Fruit fly (Drosophila melanogaster): ENCODE results near the gene CG17666.

Gene CG17666

DNA sequence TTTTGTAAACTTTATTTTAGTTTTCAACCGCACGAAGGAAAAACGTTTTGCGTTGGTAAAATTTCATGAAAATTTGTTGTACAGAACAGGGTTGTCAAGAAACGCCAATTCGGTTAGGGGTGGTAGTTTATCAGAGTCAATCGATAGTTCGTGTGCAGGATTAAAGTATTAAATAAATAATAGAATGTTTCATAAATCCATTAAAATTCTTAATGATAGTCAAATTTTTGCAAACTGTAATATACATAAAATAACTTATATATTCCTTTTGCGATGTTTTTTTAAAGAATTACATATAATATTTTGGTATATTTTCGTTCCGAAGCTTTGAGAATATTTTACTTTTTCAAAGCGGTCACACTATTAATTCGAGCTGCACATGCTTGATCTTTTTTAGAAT lies 32.8 kb downstream of the CG17666 start, which contains the start of the genes Sf3a2 and CG42588:
Gene Sf3a2 (minus strand): TSS at position 113 of the 400 bp plus-strand sequence.
Gene CG42588 (plus strand): TSS at position 348 of the 400 bp plus-strand sequence.
- no peak for TF ChIP-seq Hr96 (GFP tag; optimal IDR thresholded peaks at IDR 0.05)
- TF ChIP-seq CG33017 (tag; optimal IDR thresholded peaks at IDR 0.05): no peak
- peak; percentile 17 for TF ChIP-seq ovo (GFP tag; optimal IDR thresholded peaks at IDR 0.05)
- no peak for TF ChIP-seq Clk (GFP tag; optimal IDR thresholded peaks at IDR 0.05)
- peak; percentile 65 for TF ChIP-seq toe (GFP tag; optimal IDR thresholded peaks at IDR 0.05)
- TF ChIP-seq cnc (optimal IDR thresholded peaks at IDR 0.05): no peak
- TF ChIP-seq CG5204 (GFP tag; optimal IDR thresholded peaks at IDR 0.05): no peak
- peak; percentile 25 for TF ChIP-seq pad (GFP tag; optimal IDR thresholded peaks at IDR 0.05)
- peak; percentile 52 for TF ChIP-seq CG7101 (tag; optimal IDR thresholded peaks at IDR 0.05)
- TF ChIP-seq Mnt (GFP tag; optimal IDR thresholded peaks at IDR 0.05): peak; percentile 75
- peak; percentile 32 for TF ChIP-seq tj (GFP tag; optimal IDR thresholded peaks at IDR 0.05)
- peak; percentile 66 for TF ChIP-seq CG1620 (GFP tag; optimal IDR thresholded peaks at IDR 0.05)
- peak; percentile 48 for TF ChIP-seq CG11617 (GFP tag; optimal IDR thresholded peaks at IDR 0.05)
- TF ChIP-seq CG14711 (tag; optimal IDR thresholded peaks at IDR 0.05): peak; percentile 98
- TF ChIP-seq CG7045 (GFP tag; optimal IDR thresholded peaks at IDR 0.05): no peak
- no peak for TF ChIP-seq Crg-1 (GFP tag; optimal IDR thresholded peaks at IDR 0.05)
- no peak for TF ChIP-seq CG12768 (GFP tag; optimal IDR thresholded peaks at IDR 0.05)
- peak; percentile 78 for TF ChIP-seq bab1 (GFP tag; optimal IDR thresholded peaks at IDR 0.05)
- TF ChIP-seq cic (GFP tag; optimal IDR thresholded peaks at IDR 0.05): no peak
- TF ChIP-seq kay (GFP tag; ENCODE audit: borderline replicate concordance): no peak

DNA sequence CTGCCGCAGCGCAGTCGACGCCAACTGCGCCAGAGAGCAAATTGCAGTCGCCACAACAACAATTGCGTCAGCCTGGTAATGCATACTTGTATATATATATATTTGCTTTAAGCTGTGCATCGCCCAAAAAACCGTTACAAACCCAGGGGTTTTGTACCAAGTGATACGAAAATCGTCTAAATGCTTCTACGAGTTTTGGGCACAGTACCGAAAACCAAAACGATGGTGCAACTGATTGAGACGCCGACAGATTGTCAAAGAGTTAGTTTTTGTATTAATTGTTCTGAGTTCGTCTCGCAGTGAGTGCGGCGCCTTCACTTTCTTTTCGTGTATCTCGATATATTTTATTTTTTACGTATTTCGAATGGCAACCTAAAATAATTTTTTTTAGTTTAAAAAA lies 33.7 kb downstream of the CG17666 start:
- no peak for TF ChIP-seq tj (GFP tag; optimal IDR thresholded peaks at IDR 0.05)
- no peak for TF ChIP-seq Crg-1 (GFP tag; optimal IDR thresholded peaks at IDR 0.05)
- TF ChIP-seq bab1 (GFP tag; optimal IDR thresholded peaks at IDR 0.05): peak; percentile 44
- peak; percentile 79 for TF ChIP-seq pad (GFP tag; optimal IDR thresholded peaks at IDR 0.05)
- TF ChIP-seq Mnt (GFP tag; optimal IDR thresholded peaks at IDR 0.05): no peak
- TF ChIP-seq cnc (optimal IDR thresholded peaks at IDR 0.05): no peak
- TF ChIP-seq CG11617 (GFP tag; optimal IDR thresholded peaks at IDR 0.05): no peak
- no peak for TF ChIP-seq CG1620 (GFP tag; optimal IDR thresholded peaks at IDR 0.05)
- TF ChIP-seq ovo (GFP tag; optimal IDR thresholded peaks at IDR 0.05): no peak
- no peak for TF ChIP-seq CG7045 (GFP tag; optimal IDR thresholded peaks at IDR 0.05)
- TF ChIP-seq cic (GFP tag; optimal IDR thresholded peaks at IDR 0.05): no peak
- TF ChIP-seq CG33017 (tag; optimal IDR thresholded peaks at IDR 0.05): no peak
- no peak for TF ChIP-seq CG14711 (tag; optimal IDR thresholded peaks at IDR 0.05)

DNA sequence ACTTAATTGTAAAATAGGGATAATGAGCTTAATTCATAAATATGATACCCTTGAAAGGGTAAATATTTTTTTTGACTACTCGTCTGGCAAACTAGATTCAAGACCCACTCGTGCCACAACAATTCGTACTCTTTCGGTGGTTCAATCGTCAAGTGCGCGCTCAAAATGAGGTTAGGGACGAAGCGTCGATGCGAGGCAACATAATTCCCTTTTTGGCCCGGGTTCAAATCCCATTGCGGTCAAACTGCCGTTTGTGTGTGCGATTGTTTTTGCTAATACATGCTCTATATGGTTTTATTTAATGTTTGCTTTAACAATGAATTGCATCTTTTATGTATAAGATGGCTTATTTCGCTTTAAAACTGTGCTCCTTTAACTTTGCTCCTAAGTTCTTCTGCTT lies 34.6 kb downstream of the CG17666 start:
- TF ChIP-seq bab1 (GFP tag; optimal IDR thresholded peaks at IDR 0.05) (peak; percentile 26), CG11617 (GFP tag; optimal IDR thresholded peaks at IDR 0.05) (no peak), cnc (optimal IDR thresholded peaks at IDR 0.05) (no peak), pad (GFP tag; optimal IDR thresholded peaks at IDR 0.05) (no peak), CG5204 (GFP tag; optimal IDR thresholded peaks at IDR 0.05) (no peak), CG12768 (GFP tag; optimal IDR thresholded peaks at IDR 0.05) (no peak), CG1620 (GFP tag; optimal IDR thresholded peaks at IDR 0.05) (no peak), Crg-1 (GFP tag; optimal IDR thresholded peaks at IDR 0.05) (no peak)

DNA sequence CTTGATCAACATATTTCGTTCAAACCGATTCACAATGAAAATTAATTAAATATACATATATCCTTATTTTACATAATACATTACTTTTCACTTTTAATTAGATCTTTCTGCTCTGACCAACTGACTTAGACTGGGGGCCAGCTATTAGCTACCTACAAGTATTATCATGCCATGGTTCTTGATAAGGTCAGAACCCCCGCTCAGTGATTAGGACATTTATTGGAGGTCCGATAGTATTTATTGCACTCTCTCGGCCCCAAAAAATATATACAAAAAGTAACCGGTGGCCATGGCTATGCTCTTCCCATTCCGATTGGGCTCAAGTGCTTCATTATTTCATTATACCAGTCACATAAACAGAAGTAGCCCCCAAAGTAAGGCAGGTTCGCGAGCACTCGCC lies 46.6 kb downstream of the CG17666 start:
- no peak for TF ChIP-seq CG7045 (GFP tag; optimal IDR thresholded peaks at IDR 0.05)
- TF ChIP-seq CG7101 (tag; optimal IDR thresholded peaks at IDR 0.05): no peak
- TF ChIP-seq CG1620 (GFP tag; optimal IDR thresholded peaks at IDR 0.05): no peak
- TF ChIP-seq kay (GFP tag; ENCODE audit: borderline replicate concordance): no peak
- TF ChIP-seq cic (GFP tag; optimal IDR thresholded peaks at IDR 0.05): no peak
- no peak for TF ChIP-seq CG14711 (tag; optimal IDR thresholded peaks at IDR 0.05)
- TF ChIP-seq CG11617 (GFP tag; optimal IDR thresholded peaks at IDR 0.05): no peak
- TF ChIP-seq Hr96 (GFP tag; optimal IDR thresholded peaks at IDR 0.05): no peak
- no peak for TF ChIP-seq tj (GFP tag; optimal IDR thresholded peaks at IDR 0.05)
- TF ChIP-seq cnc (optimal IDR thresholded peaks at IDR 0.05): no peak

DNA sequence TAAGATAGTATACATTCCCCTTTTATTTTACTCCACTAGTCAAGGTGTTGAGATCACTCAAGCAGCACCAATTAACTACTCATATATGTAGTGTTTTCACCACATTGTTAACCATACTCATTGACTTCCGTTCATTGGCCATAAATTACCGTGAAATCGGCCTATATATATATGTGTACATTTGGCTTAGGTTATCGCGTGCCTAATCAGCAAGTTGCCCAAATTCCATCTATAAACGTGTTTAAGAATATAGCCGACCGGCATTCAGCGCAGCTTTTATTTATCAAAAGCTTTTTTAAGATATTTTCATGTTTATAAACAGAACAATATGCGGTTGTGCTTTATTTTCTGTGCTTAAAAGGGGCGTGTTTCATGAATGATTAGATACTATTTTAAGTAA lies 47.4 kb downstream of the CG17666 start:
- TF ChIP-seq toe (GFP tag; optimal IDR thresholded peaks at IDR 0.05) (no peak), CG33017 (tag; optimal IDR thresholded peaks at IDR 0.05) (no peak), Clk (GFP tag; optimal IDR thresholded peaks at IDR 0.05) (no peak)

DNA sequence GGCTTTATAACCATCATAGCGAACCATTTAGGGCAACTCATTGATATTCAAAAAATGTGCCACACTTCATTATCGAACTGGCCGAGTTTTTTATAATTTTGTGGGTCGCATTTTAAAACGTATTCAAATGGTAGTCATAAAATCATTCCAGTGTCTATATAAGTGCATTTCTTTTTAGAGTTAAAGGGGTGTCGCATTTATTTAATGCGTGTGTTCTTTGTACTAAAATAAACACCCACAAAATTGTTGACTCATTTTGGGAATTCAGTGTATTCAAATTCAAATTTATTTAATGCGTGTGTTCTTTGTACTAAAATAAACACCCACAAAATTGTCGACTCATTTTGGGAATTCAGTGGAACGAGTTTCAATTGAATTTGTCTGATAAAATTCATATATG lies 49.3 kb downstream of the CG17666 start:
- TF ChIP-seq kay (GFP tag; ENCODE audit: borderline replicate concordance) (peak; percentile 77), cic (GFP tag; optimal IDR thresholded peaks at IDR 0.05) (no peak)

DNA sequence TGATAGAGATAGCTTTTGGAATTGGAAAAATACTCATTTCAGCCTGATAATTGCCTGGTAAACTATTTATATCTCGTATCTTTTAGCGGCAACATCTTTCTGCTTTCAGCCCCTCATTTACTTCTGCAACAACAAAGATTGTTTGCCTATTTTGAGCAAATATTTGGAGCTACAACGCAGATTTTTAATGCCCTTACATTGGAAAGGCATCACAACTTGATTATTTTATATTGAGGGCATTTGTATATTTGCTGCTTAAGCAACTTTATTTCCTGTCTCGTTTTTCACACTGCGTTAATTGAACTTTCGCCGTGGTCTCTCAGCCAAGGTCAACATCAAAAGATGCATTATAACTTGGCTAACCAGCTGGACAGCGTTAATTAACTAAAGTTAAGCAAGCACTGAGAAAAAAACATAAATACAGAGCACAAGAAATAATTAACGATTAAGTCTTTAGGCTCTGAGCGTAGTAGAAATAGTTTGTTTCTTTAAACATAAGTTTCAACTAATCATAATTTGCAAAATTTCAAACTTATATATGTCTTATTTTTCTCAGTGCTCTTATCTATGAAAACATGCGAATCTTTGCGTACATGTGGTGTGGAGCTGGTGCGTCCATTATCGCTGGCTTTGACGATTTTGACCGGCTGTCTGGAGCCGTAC lies 50.3 kb downstream of the CG17666 start:
- TF ChIP-seq CG12768 (GFP tag; optimal IDR thresholded peaks at IDR 0.05): no peak
- TF ChIP-seq tj (GFP tag; optimal IDR thresholded peaks at IDR 0.05): no peak
- no peak for TF ChIP-seq pad (GFP tag; optimal IDR thresholded peaks at IDR 0.05)
- no peak for TF ChIP-seq Mnt (GFP tag; optimal IDR thresholded peaks at IDR 0.05)
- TF ChIP-seq ovo (GFP tag; optimal IDR thresholded peaks at IDR 0.05): no peak
- no peak for TF ChIP-seq CG1620 (GFP tag; optimal IDR thresholded peaks at IDR 0.05)
- TF ChIP-seq CG7101 (tag; optimal IDR thresholded peaks at IDR 0.05): no peak
- TF ChIP-seq Crg-1 (GFP tag; optimal IDR thresholded peaks at IDR 0.05): no peak
